Worm (Caenorhabditis elegans): ENCODE measurements around the gene gst-27.

gst-27 gene

DNA sequence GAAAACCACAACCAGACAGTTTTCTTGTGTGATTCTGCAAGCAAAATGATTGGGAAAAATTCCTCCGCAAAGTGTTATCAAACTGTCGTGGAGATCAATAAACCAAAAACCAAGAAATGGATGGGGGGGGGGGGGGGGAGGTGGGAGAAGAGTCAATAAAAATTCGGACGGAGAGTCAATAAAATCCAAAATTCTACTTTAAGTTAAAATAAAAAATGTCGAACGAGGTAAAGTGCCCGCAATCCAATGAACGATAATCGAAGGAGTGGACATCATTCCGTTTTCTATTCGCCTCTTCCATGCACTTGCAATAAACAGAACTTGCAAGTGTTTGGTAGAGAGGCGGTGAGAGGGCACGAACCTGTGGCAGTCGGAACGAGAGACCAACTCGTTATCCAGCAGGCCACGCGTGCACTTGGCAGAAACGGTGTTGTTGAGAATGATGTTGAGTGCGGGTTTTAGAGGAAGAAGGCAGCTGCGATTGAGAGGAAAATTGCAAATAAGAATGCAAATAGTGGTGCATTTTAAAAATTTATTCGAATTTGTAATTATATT is at the start of gene gst-27 (continued):
- TF ChIP-seq lsy-2 (tag; optimal IDR thresholded peaks at IDR 0.05) (peak; percentile 79 to 88), fos-1 (tag; optimal IDR thresholded peaks at IDR 0.05) (peak; percentile 83), ceh-63 (GFP tag; optimal IDR thresholded peaks at IDR 0.05) (no peak), grh-1 (GFP tag; IDR thresholded peaks at IDR 0.05) (peak; percentile 52; the same call in 1 of the 2 replicates), nhr-71 (tag; optimal IDR thresholded peaks at IDR 0.05) (peak; percentile 90), ceh-8 (GFP tag; optimal IDR thresholded peaks at IDR 0.05) (peak; percentile 62), lin-39 (tag; optimal IDR thresholded peaks at IDR 0.05) (no peak), dpl-1 (GFP tag; optimal IDR thresholded peaks at IDR 0.05) (peak; percentile 59 to 74 (median 67)), ceh-82 (tag; optimal IDR thresholded peaks at IDR 0.05) (peak in 2 of 3 experiments; percentile 76 to 92), efl-3 (GFP tag; optimal IDR thresholded peaks at IDR 0.05) (peak; percentile 42), C34B4.2 (tag; optimal IDR thresholded peaks at IDR 0.05) (no peak), F16B12.6 (tag; optimal IDR thresholded peaks at IDR 0.05) (peak; percentile 47), sup-37 (GFP tag; optimal IDR thresholded peaks at IDR 0.05) (no peak), ztf-11 (tag; optimal IDR thresholded peaks at IDR 0.05) (peak in 1 of 2 experiments; percentile 64), Y116A8C.19 (tag; optimal IDR thresholded peaks at IDR 0.05; ENCODE audit: borderline replicate concordance) (no peak), mef-2 (tag; optimal IDR thresholded peaks at IDR 0.05) (no peak), egl-13 (tag; optimal IDR thresholded peaks at IDR 0.05) (peak; percentile 73), alr-1 (tag; optimal IDR thresholded peaks at IDR 0.05; ENCODE audit: borderline replicate concordance) (no peak), swsn-7 (tag; optimal IDR thresholded peaks at IDR 0.05) (peak; percentile 86), lin-13 (GFP tag; optimal IDR thresholded peaks at IDR 0.05) (peak; percentile 72), nhr-84 (tag; optimal IDR thresholded peaks at IDR 0.05) (no peak), snpc-4 (tag; optimal IDR thresholded peaks at IDR 0.05) (peak; percentile 79), rnt-1 (tag; optimal IDR thresholded peaks at IDR 0.05) (peak; percentile 89), C04F5.9 (tag; optimal IDR thresholded peaks at IDR 0.05) (peak; percentile 57), pax-3 (tag; optimal IDR thresholded peaks at IDR 0.05) (peak; percentile 64), sptf-1 (tag; optimal IDR thresholded peaks at IDR 0.05) (no peak), hlh-4 (tag; optimal IDR thresholded peaks at IDR 0.05) (no peak), unc-130 (tag; optimal IDR thresholded peaks at IDR 0.05) (peak; percentile 33), hpl-2 (GFP tag; optimal IDR thresholded peaks at IDR 0.05) (peak; percentile 32), dsc-1 (tag; optimal IDR thresholded peaks at IDR 0.05) (peak; percentile 90), unc-62 (GFP tag; optimal IDR thresholded peaks at IDR 0.05) (no peak)

DNA sequence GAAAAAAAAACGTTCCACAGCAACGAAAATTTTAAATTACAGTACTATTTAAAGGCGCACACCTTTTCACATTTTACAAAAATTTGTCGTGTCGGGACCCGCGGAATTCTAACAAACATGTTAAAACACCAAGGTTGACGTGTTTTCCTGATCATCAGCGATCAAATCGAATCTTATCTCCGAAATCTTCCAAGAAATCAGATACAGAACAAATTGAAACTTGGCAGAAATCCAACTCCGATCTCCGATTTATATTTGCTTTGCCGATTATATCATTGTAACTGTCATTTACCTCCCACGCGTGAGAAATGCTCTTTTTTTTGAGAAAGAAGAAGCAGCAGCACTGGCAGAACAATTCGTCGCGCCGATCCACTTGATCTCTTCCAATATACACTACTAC is 48.2 kb upstream of the gst-27 start:
- TF ChIP-seq lir-3 (tag; optimal IDR thresholded peaks at IDR 0.05; ENCODE audit: poor library complexity) (no peak), nhr-85 (tag) (peak; percentile 90), hlh-17 (GFP tag; optimal IDR thresholded peaks at IDR 0.05; ENCODE audit: borderline replicate concordance) (no peak), nhr-12 (tag; optimal IDR thresholded peaks at IDR 0.05) (no peak), isw-1 (GFP tag; IDR thresholded peaks at IDR 0.05) (no peak), rnt-1 (tag; optimal IDR thresholded peaks at IDR 0.05) (no peak), nhr-71 (tag; optimal IDR thresholded peaks at IDR 0.05) (peak; percentile 28), sox-4 (tag; optimal IDR thresholded peaks at IDR 0.05) (no peak), ceh-88 (GFP tag; IDR thresholded peaks at IDR 0.05) (no peak), efl-1 (optimal IDR thresholded peaks at IDR 0.05) (no peak), efl-1 (GFP tag; optimal IDR thresholded peaks at IDR 0.05 in 1 of 2) (no peak), lin-14 (GFP tag; optimal IDR thresholded peaks at IDR 0.05) (peak; percentile 52), efl-3 (GFP tag; optimal IDR thresholded peaks at IDR 0.05) (no peak), fkh-10 (GFP tag; optimal IDR thresholded peaks at IDR 0.05) (no peak), nhr-90 (tag; optimal IDR thresholded peaks at IDR 0.05; ENCODE audit: poor library complexity) (peak; percentile 2), blmp-1 (tag; optimal IDR thresholded peaks at IDR 0.05) (peak; percentile 44), nhr-20 (tag; optimal IDR thresholded peaks at IDR 0.05) (peak; percentile 3), ces-1 (GFP tag; optimal IDR thresholded peaks at IDR 0.05) (no peak), zip-4 (GFP tag; optimal IDR thresholded peaks at IDR 0.05) (no peak), aly-2 (tag; optimal IDR thresholded peaks at IDR 0.05) (no peak)
